Worm (Caenorhabditis elegans) whole organism, young adult: ENCODE results near the gene F54F11.1.

Source experiments
- B0035.1 ChIP-seq: sonication (generic microtip); optimal IDR thresholded peaks from 2 replicates; lab custom pipeline; 2016; ENCODE audit warnings: missing genetic modification characterization, mild to moderate bottlenecking, missing compliant biosample characterization, missing genotype, missing genetic modification reagents
- B0336.3 ChIP-seq: fragments of 200-800 bp; sonication (Bioruptor generic); IDR thresholded peaks from 2 replicates; pipeline ENCODE4 v1.3.6; 2022; ENCODE audit warnings: missing genetic modification characterization, missing compliant biosample characterization
- C06A6.2 ChIP-seq: fragments of 200-800 bp; sonication (Bioruptor generic); conservative IDR thresholded peaks from 2 replicates; pipeline ENCODE4 v1.3.6; 2022; ENCODE audit warnings: missing genetic modification characterization, missing compliant biosample characterization
- D2030.7 ChIP-seq: fragments of 200-800 bp; sonication (Bioruptor generic); IDR thresholded peaks from 2 replicates; pipeline ENCODE4 v1.3.6; 2022; ENCODE audit warnings: missing genetic modification reagents, missing genetic modification characterization, missing compliant biosample characterization
- F10E7.11 ChIP-seq: sonication (generic microtip); optimal IDR thresholded peaks from 2 replicates; lab custom pipeline; 2017; ENCODE audit warnings: mild to moderate bottlenecking, missing genetic modification characterization, moderate library complexity, missing compliant biosample characterization
- F23B12.7 ChIP-seq: sonication (generic microtip); optimal IDR thresholded peaks from 2 replicates; lab custom pipeline; 2017; ENCODE audit warnings: missing genetic modification characterization, mild to moderate bottlenecking, missing compliant biosample characterization, antibody characterized with exemption, moderate library complexity; ENCODE audit not compliant: insufficient read depth
- F57A8.1 ChIP-seq: fragments of 200-800 bp; sonication (Bioruptor generic); optimal IDR thresholded peaks from 2 replicates; lab custom pipeline; 2018; ENCODE audit warnings: mild to moderate bottlenecking, missing genetic modification characterization, moderate library complexity, missing compliant biosample characterization
- K12H6.12 ChIP-seq: fragments of 200-800 bp; sonication (Bioruptor generic); optimal IDR thresholded peaks from 2 replicates; lab custom pipeline; 2018; ENCODE audit warnings: mild to moderate bottlenecking, missing genetic modification characterization, missing compliant biosample characterization
- T07F8.4 ChIP-seq: sonication (generic microtip); optimal IDR thresholded peaks from 2 replicates; lab custom pipeline; 2016; ENCODE audit warnings: mild to moderate bottlenecking, missing genetic modification characterization, moderate library complexity, missing compliant biosample characterization
- Y53F4B.3 ChIP-seq: fragments of 200-800 bp; sonication (Bioruptor generic); IDR thresholded peaks from 2 replicates; pipeline ENCODE4 v1.3.6; 2022; ENCODE audit warnings: missing genetic modification reagents, missing genetic modification characterization, missing compliant biosample characterization
- Y53G8AR.9 ChIP-seq: fragments of 200-800 bp; sonication (Bioruptor generic); conservative IDR thresholded peaks from 2 replicates; pipeline ENCODE4 v1.3.6; 2022; ENCODE audit warnings: missing genetic modification reagents, missing genetic modification characterization, missing compliant biosample characterization
- Y67H2A.10 ChIP-seq: fragments of 200-800 bp; sonication (Bioruptor generic); conservative IDR thresholded peaks from 2 replicates; pipeline ENCODE4 v1.3.6; 2022; ENCODE audit warnings: missing genetic modification reagents, missing genetic modification characterization, missing compliant biosample characterization
- Y79H2A.3 ChIP-seq: fragments of 200-800 bp; sonication (Bioruptor generic); conservative IDR thresholded peaks from 2 replicates; pipeline ENCODE4 v1.3.6; 2022; ENCODE audit warnings: missing genetic modification reagents, missing genetic modification characterization, missing compliant biosample characterization
- akir-1 ChIP-seq: fragments of 200-800 bp; sonication (Bioruptor generic); optimal IDR thresholded peaks from 2 replicates; lab custom pipeline; 2018; ENCODE audit warnings: mild to moderate bottlenecking, missing genetic modification characterization, moderate library complexity, missing compliant biosample characterization
- ama-1 ChIP-seq, 3 experiments: fragments of 150-350 bp in 1 of 3; sonication (generic microtip) in 2 of 3; optimal IDR thresholded peaks; 2 replicates each; lab custom pipeline; 2014 to 2018; ENCODE audit warnings: missing biosample characterization in 2 of 3, missing genetic modification characterization in 2 of 3, missing genetic modification reagents in 2 of 3
- cebp-1 ChIP-seq, 2 experiments: fragments of 200-800 bp in 1 of 2; sonication (Bioruptor generic) in 1 of 2; sonication (generic microtip) in 1 of 2; IDR thresholded peaks in 1 of 2; optimal IDR thresholded peaks in 1 of 2; 2 replicates each; pipeline versions ENCODE4 v1.3.6 to Lab custom; 2017 to 2022; ENCODE audit warnings: missing compliant biosample characterization in 2 of 2, missing genetic modification characterization in 2 of 2, mild to moderate bottlenecking in 1 of 2, missing genetic modification reagents in 1 of 2, moderate library complexity in 1 of 2
- ceh-27 ChIP-seq: fragments of 200-800 bp; sonication (Bioruptor generic); optimal IDR thresholded peaks from 2 replicates; lab custom pipeline; 2018; ENCODE audit warnings: mild to moderate bottlenecking, missing genetic modification characterization, moderate library complexity, missing compliant biosample characterization
- dox-1 ChIP-seq: fragments of 200-800 bp; sonication (Bioruptor generic); IDR thresholded peaks from 2 replicates; pipeline ENCODE4 v1.3.6; 2022; ENCODE audit warnings: missing genetic modification reagents, missing genetic modification characterization, missing compliant biosample characterization
- dpff-1 ChIP-seq: sonication (generic microtip); optimal IDR thresholded peaks from 2 replicates; lab custom pipeline; 2017; ENCODE audit warnings: mild to moderate bottlenecking, missing genetic modification characterization, missing compliant biosample characterization
- dpl-1 ChIP-seq: fragments of 150-350 bp; optimal IDR thresholded peaks from 2 replicates; lab custom pipeline; 2014; ENCODE audit warnings: missing biosample characterization, missing genetic modification reagents, missing genetic modification characterization
- fkh-3 ChIP-seq: sonication (generic microtip); optimal IDR thresholded peaks from 2 replicates; lab custom pipeline; 2016; ENCODE audit warnings: mild to moderate bottlenecking, missing genetic modification characterization, missing compliant biosample characterization
- gei-17 ChIP-seq: fragments of 200-800 bp; sonication (Bioruptor generic); optimal IDR thresholded peaks from 2 replicates; lab custom pipeline; 2018; ENCODE audit warnings: mild to moderate bottlenecking, missing genetic modification characterization, missing compliant biosample characterization
- hmg-20 ChIP-seq: fragments of 200-800 bp; sonication (Bioruptor generic); IDR thresholded peaks from 2 replicates; pipeline ENCODE4 v1.3.6; 2022; ENCODE audit warnings: missing genetic modification reagents, missing genetic modification characterization, missing compliant biosample characterization
- lin-40 ChIP-seq: sonication (generic microtip); optimal IDR thresholded peaks from 2 replicates; lab custom pipeline; 2016; ENCODE audit warnings: missing genetic modification characterization, mild to moderate bottlenecking, missing compliant biosample characterization, missing genotype, missing genetic modification reagents
- lir-1 ChIP-seq: fragments of 200-800 bp; sonication (Bioruptor generic); conservative IDR thresholded peaks from 2 replicates; pipeline ENCODE4 v1.3.6; 2022; ENCODE audit warnings: missing genetic modification reagents, missing genetic modification characterization, missing compliant biosample characterization
- madf-10 ChIP-seq: sonication (generic microtip); optimal IDR thresholded peaks from 2 replicates; lab custom pipeline; 2016; ENCODE audit warnings: mild to moderate bottlenecking, missing genetic modification characterization, missing compliant biosample characterization
- madf-3 ChIP-seq: fragments of 200-800 bp; sonication (Bioruptor generic); IDR thresholded peaks from 2 replicates; pipeline ENCODE4 v1.3.6; 2022; ENCODE audit warnings: missing genetic modification reagents, missing genetic modification characterization, missing compliant biosample characterization
- mel-28 ChIP-seq: sonication (generic microtip); optimal IDR thresholded peaks from 2 replicates; lab custom pipeline; 2016; ENCODE audit warnings: borderline replicate concordance, mild to moderate bottlenecking, missing genetic modification characterization, missing compliant biosample characterization
- nfyb-1 ChIP-seq: fragments of 200-800 bp; sonication (Bioruptor generic); IDR thresholded peaks from 2 replicates; pipeline ENCODE4 v1.3.6; 2022; ENCODE audit warnings: missing genetic modification reagents, missing genetic modification characterization, missing compliant biosample characterization
- nhr-120 ChIP-seq: fragments of 200-800 bp; sonication (Bioruptor generic); IDR thresholded peaks from 2 replicates; pipeline ENCODE4 v1.3.6; 2022; ENCODE audit warnings: missing genetic modification characterization, missing compliant biosample characterization
- nhr-80 ChIP-seq: sonication (generic microtip); optimal IDR thresholded peaks from 2 replicates; lab custom pipeline; 2016; ENCODE audit warnings: missing genetic modification characterization, missing compliant biosample characterization
- pbrm-1 ChIP-seq: fragments of 200-800 bp; sonication (Bioruptor generic); IDR thresholded peaks from 2 replicates; pipeline ENCODE4 v1.3.6; 2022; ENCODE audit warnings: missing genetic modification reagents, missing genetic modification characterization, missing compliant biosample characterization
- rcor-1 ChIP-seq: fragments of 200-800 bp; sonication (Bioruptor generic); IDR thresholded peaks from 2 replicates; pipeline ENCODE4 v1.3.6; 2022; ENCODE audit warnings: missing genetic modification reagents, missing genetic modification characterization, missing compliant biosample characterization
- rec-8 ChIP-seq, 2 experiments: sonication (generic microtip); optimal IDR thresholded peaks; 2 replicates each; lab custom pipeline; 2016; ENCODE audit warnings: mild to moderate bottlenecking in 2 of 2, missing genetic modification characterization in 2 of 2, missing genetic modification reagents in 2 of 2, missing genotype in 2 of 2, missing biosample characterization in 1 of 2, missing compliant biosample characterization in 1 of 2, moderate library complexity in 1 of 2
- repo-1 ChIP-seq: sonication (generic microtip); optimal IDR thresholded peaks from 2 replicates; lab custom pipeline; 2017; ENCODE audit warnings: mild to moderate bottlenecking, missing genetic modification characterization, missing compliant biosample characterization
- rpc-1 ChIP-seq, 2 experiments: fragments of 150-350 bp in 1 of 2; sonication (generic microtip) in 1 of 2; optimal IDR thresholded peaks; 2 replicates each; lab custom pipeline; 2014 to 2018; ENCODE audit warnings: missing biosample characterization in 1 of 2, missing genetic modification characterization in 1 of 2, missing genetic modification reagents in 1 of 2, missing genotype in 1 of 2
- snpc-3.4 ChIP-seq: sonication (generic microtip); optimal IDR thresholded peaks from 2 replicates; lab custom pipeline; 2017; ENCODE audit warnings: missing genetic modification characterization, mild to moderate bottlenecking, missing compliant biosample characterization, antibody characterized with exemption, moderate library complexity, missing genotype, missing genetic modification reagents
- tbp1 ChIP-seq: fragments of 200-800 bp; sonication (Bioruptor generic); optimal IDR thresholded peaks from 2 replicates; lab custom pipeline; 2018; ENCODE audit warnings: mild to moderate bottlenecking, missing genetic modification characterization, missing compliant biosample characterization
- tlf-1 ChIP-seq: fragments of 200-800 bp; sonication (Bioruptor generic); optimal IDR thresholded peaks from 2 replicates; lab custom pipeline; 2018; ENCODE audit warnings: mild to moderate bottlenecking, missing genetic modification characterization, missing compliant biosample characterization
- unc-130 ChIP-seq: sonication (generic microtip); optimal IDR thresholded peaks from 2 replicates; lab custom pipeline; 2016; ENCODE audit warnings: missing genetic modification reagents, missing genetic modification characterization, missing compliant biosample characterization
- zfh-2 ChIP-seq: fragments of 200-800 bp; sonication (Bioruptor generic); conservative IDR thresholded peaks from 2 replicates; pipeline ENCODE4 v1.3.6; 2022; ENCODE audit warnings: missing genetic modification reagents, missing genetic modification characterization, missing compliant biosample characterization
- ztf-18 ChIP-seq: sonication (generic microtip); optimal IDR thresholded peaks from 2 replicates; lab custom pipeline; 2016; ENCODE audit warnings: missing genotype, mild to moderate bottlenecking, missing genetic modification characterization, missing compliant biosample characterization
- ztf-25 ChIP-seq: fragments of 200-800 bp; sonication (Bioruptor generic); IDR thresholded peaks from 2 replicates; pipeline ENCODE4 v1.3.6; 2022; ENCODE audit warnings: missing genetic modification reagents, missing genetic modification characterization, missing compliant biosample characterization
- ztf-6 ChIP-seq: fragments of 200-800 bp; sonication (Bioruptor generic); IDR thresholded peaks from 2 replicates; pipeline ENCODE4 v1.3.6; 2022; ENCODE audit warnings: missing genetic modification reagents, missing genetic modification characterization, missing compliant biosample characterization

Gene F54F11.1

DNA sequence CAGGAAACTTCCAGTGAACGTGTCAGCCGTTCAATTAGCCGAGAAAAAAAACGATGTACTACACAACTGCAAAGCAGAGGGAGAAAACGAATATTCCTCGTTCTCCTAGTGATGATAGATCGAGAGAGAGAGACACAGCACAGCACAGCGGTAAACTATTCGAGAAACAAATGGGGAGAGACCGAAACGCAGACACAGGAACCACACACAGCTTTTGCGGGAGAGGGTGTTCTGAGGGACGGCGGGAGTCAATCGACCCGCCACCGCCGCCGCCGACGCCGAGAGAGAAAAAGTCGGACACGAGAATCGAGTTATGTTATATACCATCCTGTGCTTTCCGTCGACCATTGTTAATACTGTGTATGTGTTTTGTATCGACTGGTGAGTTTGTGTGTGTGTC is 47.1 kb upstream of the F54F11.1 start (continued):
- TF ChIP-seq ama-1 (optimal IDR thresholded peaks at IDR 0.05; lab: Kevin White, UChicago) (no peak), ama-1 (GFP tag; optimal IDR thresholded peaks at IDR 0.05; lab: Kevin White, UChicago) (no peak), Y79H2A.3 (GFP tag; lab: Robert Waterston, UW) (no peak), dpff-1 (tag; lab: Kevin White, UChicago) (no peak), T07F8.4 (tag; lab: Kevin White, UChicago) (no peak), Y53F4B.3 (no peak), ztf-25 (GFP tag; lab: Robert Waterston, UW) (no peak), akir-1 (GFP tag; lab: Kevin White, UChicago) (no peak), pbrm-1 (GFP tag; lab: Robert Waterston, UW) (no peak), nhr-120 (GFP tag; lab: Robert Waterston, UW) (no peak), ceh-27 (no peak), F57A8.1 (GFP tag; lab: Kevin White, UChicago) (no peak), fkh-3 (tag; lab: Kevin White, UChicago) (no peak), unc-130 (no peak), F10E7.11 (tag; lab: Kevin White, UChicago) (no peak), rcor-1 (no peak), nfyb-1 (GFP tag; lab: Robert Waterston, UW) (no peak), hmg-20 (GFP tag; lab: Robert Waterston, UW) (no peak), tlf-1 (GFP tag; lab: Kevin White, UChicago) (no peak), rpc-1 (optimal IDR thresholded peaks at IDR 0.05; lab: Kevin White, UChicago) (no peak), rpc-1 (tag; optimal IDR thresholded peaks at IDR 0.05; lab: Kevin White, UChicago) (no peak), cebp-1 (GFP tag; IDR thresholded peaks at IDR 0.05; lab: Robert Waterston, UW) (no peak), cebp-1 (tag; optimal IDR thresholded peaks at IDR 0.05; lab: Kevin White, UChicago) (peak; percentile 39), D2030.7 (GFP tag; lab: Robert Waterston, UW) (no peak), B0035.1 (tag; lab: Kevin White, UChicago) (no peak), dpl-1 (GFP tag; lab: Kevin White, UChicago) (no peak), tbp1 (GFP tag; lab: Kevin White, UChicago) (no peak), rec-8 (tag; optimal IDR thresholded peaks at IDR 0.05; lab: Kevin White, UChicago) (no peak)

ce11 chrII:13460592-13461395 is 43.0 kb upstream of the F54F11.1 start, which contains the start of gene pqn-27:
TSS of gene pqn-27 (minus strand) at chrII:13460642.
- TF ChIP-seq madf-3 (GFP tag; lab: Robert Waterston, UW) (no peak), ama-1 (optimal IDR thresholded peaks at IDR 0.05; lab: Kevin White, UChicago) (peak; percentile 97), ama-1 (GFP tag; optimal IDR thresholded peaks at IDR 0.05; lab: Kevin White, UChicago) (peak in 1 of 2 experiments; percentile 39), ztf-25 (GFP tag; lab: Robert Waterston, UW) (no peak), dox-1 (peak; percentile 46), zfh-2 (GFP tag; lab: Robert Waterston, UW) (0 out of 2 replicates have a peak, but pooled peaks have one; percentile 18), lir-1 (GFP tag; lab: Robert Waterston, UW) (no peak), ztf-18 (tag; lab: Kevin White, UChicago) (no peak), F23B12.7 (tag; lab: Kevin White, UChicago) (peak; percentile 50), lin-40 (tag; lab: Kevin White, UChicago) (peak; percentile 79), snpc-3.4 (tag; lab: Kevin White, UChicago) (peak; percentile 8), B0336.3 (GFP tag; lab: Robert Waterston, UW) (peak; percentile 70; the same call in 1 of the 2 replicates), T07F8.4 (tag; lab: Kevin White, UChicago) (no peak), Y53G8AR.9 (peak; percentile 64; the same call in 1 of the 2 replicates), gei-17 (peak; percentile 40), C06A6.2 (GFP tag; lab: Robert Waterston, UW) (peak; percentile 55; the same call in 1 of the 2 replicates), nfyb-1 (GFP tag; lab: Robert Waterston, UW) (peak; percentile 63), K12H6.12 (tag; lab: Kevin White, UChicago) (peak; percentile 71), ztf-6 (GFP tag; lab: Robert Waterston, UW) (no peak), Y67H2A.10 (no peak), madf-10 (no peak), mel-28 (no peak), repo-1 (peak; percentile 91), nhr-80 (tag; lab: Kevin White, UChicago) (peak; percentile 36)
